Fruit fly (Drosophila melanogaster) whole organism, pupa: ENCODE measurements around the gene Cyp4g15.

Source experiments
- CG10348 ChIP-seq: fragments of 200-800 bp; sonication (Bioruptor generic); IDR thresholded peaks from 2 replicates; pipeline ENCODE4 v1.3.6; 2022; ENCODE audit warnings: missing biosample characterization, missing genetic modification characterization
- CG12605 ChIP-seq: fragments of 200-800 bp; sonication (Bioruptor generic); IDR thresholded peaks from 2 replicates; pipeline ENCODE4 v1.3.6; 2022; ENCODE audit warnings: missing biosample characterization, missing genetic modification characterization
- CG13204 ChIP-seq: fragments of 200-800 bp; sonication (Bioruptor generic); optimal IDR thresholded peaks from 2 replicates; lab custom pipeline; 2018; ENCODE audit warnings: missing biosample characterization, mild to moderate bottlenecking, missing genetic modification characterization, moderate library complexity
- CG14655 ChIP-seq: fragments of 200-800 bp; sonication (Bioruptor generic); optimal IDR thresholded peaks from 3 replicates; lab custom pipeline; 2017; ENCODE audit warnings: mild to moderate bottlenecking, missing biosample characterization, missing genetic modification reagents, missing genetic modification characterization
- CG15710 ChIP-seq: fragments of 200-800 bp; sonication (Bioruptor generic); optimal IDR thresholded peaks from 2 replicates; lab custom pipeline; 2018; ENCODE audit warnings: missing biosample characterization, mild to moderate bottlenecking, missing genetic modification characterization, moderate library complexity
- CG17806 ChIP-seq: fragments of 200-800 bp; sonication (Bioruptor generic); optimal IDR thresholded peaks from 2 replicates; lab custom pipeline; 2018; ENCODE audit warnings: missing biosample characterization, mild to moderate bottlenecking, missing genetic modification characterization, moderate library complexity
- CG32121 ChIP-seq: fragments of 200-800 bp; sonication (Bioruptor generic); IDR thresholded peaks from 2 replicates; pipeline ENCODE4 v1.3.6; 2022; ENCODE audit warnings: missing biosample characterization, missing genetic modification characterization
- CG34367 ChIP-seq: fragments of 200-800 bp; sonication (Bioruptor generic); optimal IDR thresholded peaks from 2 replicates; lab custom pipeline; 2018; ENCODE audit warnings: missing biosample characterization, mild to moderate bottlenecking, missing genetic modification characterization
- CG4496 ChIP-seq: fragments of 200-800 bp; sonication (Bioruptor generic); IDR thresholded peaks from 3 replicates; pipeline ENCODE4 v1.3.6; 2022; ENCODE audit warnings: missing biosample characterization, missing genetic modification characterization
- CG8159 ChIP-seq: fragments of 200-800 bp; sonication (Bioruptor generic); optimal IDR thresholded peaks from 3 replicates; lab custom pipeline; 2018; ENCODE audit warnings: missing biosample characterization, mild to moderate bottlenecking, missing genetic modification characterization, moderate library complexity
- CG8301 ChIP-seq: fragments of 200-800 bp; sonication (Bioruptor generic); optimal IDR thresholded peaks from 2 replicates; lab custom pipeline; 2018; ENCODE audit warnings: missing biosample characterization, mild to moderate bottlenecking, missing genetic modification characterization
- CG9948 ChIP-seq: fragments of 200-800 bp; sonication (Bioruptor generic); optimal IDR thresholded peaks from 2 replicates; lab custom pipeline; 2018; ENCODE audit warnings: missing biosample characterization, mild to moderate bottlenecking, missing genetic modification characterization, moderate library complexity
- D1 ChIP-seq: fragments of 200-800 bp; sonication (Bioruptor generic); optimal IDR thresholded peaks from 2 replicates; lab custom pipeline; 2018; ENCODE audit warnings: missing biosample characterization, mild to moderate bottlenecking, missing genetic modification characterization, moderate library complexity
- EcR ChIP-seq: fragments of 200-800 bp; sonication (Bioruptor generic); optimal IDR thresholded peaks from 3 replicates; lab custom pipeline; 2019; ENCODE audit warnings: missing biosample characterization, missing genetic modification characterization, mild to moderate bottlenecking, moderate library complexity, missing genetic modification reagents
- Ets98B ChIP-seq: fragments of 200-800 bp; sonication (Bioruptor generic); IDR thresholded peaks from 2 replicates; pipeline ENCODE4 v1.3.6; 2022; ENCODE audit warnings: missing biosample characterization, missing genetic modification characterization
- Pif1A ChIP-seq: fragments of 200-800 bp; sonication (Bioruptor generic); optimal IDR thresholded peaks from 3 replicates; lab custom pipeline; 2016; ENCODE audit warnings: missing biosample characterization, missing genetic modification characterization
- Pif1B ChIP-seq: fragments of 200-800 bp; sonication (Bioruptor generic); optimal IDR thresholded peaks from 3 replicates; lab custom pipeline; 2016; ENCODE audit warnings: missing biosample characterization, missing genetic modification characterization
- Snoo ChIP-seq: fragments of 200-800 bp; sonication (Bioruptor generic); optimal IDR thresholded peaks from 3 replicates; lab custom pipeline; 2017; ENCODE audit warnings: missing biosample characterization, mild to moderate bottlenecking, missing genetic modification characterization, inconsistent platforms
- fd96Ca ChIP-seq: fragments of 200-800 bp; sonication (Bioruptor generic); IDR thresholded peaks from 3 replicates; pipeline ENCODE4 v1.3.6; 2022; ENCODE audit warnings: missing biosample characterization, missing genetic modification characterization
- gl ChIP-seq: fragments of 200-800 bp; sonication (Bioruptor generic); optimal IDR thresholded peaks from 2 replicates; lab custom pipeline; 2018; ENCODE audit warnings: missing biosample characterization, mild to moderate bottlenecking, missing genetic modification characterization
- rn ChIP-seq: fragments of 200-800 bp; sonication (Bioruptor generic); IDR thresholded peaks from 2 replicates; pipeline ENCODE4 v1.3.6; 2022; ENCODE audit warnings: missing biosample characterization, missing genetic modification characterization

Cyp4g15 gene

DNA sequence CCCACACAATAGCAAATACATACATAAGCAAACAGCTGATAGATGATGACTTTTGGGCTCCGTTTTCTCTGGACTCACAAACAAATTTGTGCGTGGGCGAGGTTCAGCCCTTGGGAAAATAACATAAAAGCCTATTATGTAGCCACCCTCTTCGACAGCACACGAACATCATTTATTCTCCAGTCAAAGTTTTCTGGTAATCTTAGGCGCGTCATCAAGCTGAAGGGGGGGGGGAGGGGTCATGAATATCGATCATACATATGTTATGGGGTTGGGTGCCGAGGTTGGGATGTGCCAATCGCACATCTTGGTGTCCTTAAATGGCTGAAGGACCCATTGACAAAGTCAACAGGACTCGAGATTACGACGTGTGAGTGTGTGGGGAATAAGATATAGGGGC, 21.3 kb downstream of the Cyp4g15 start:
- TF ChIP-seq CG13204 (GFP tag; lab: Kevin White, UChicago), result no peak
- no peak for TF ChIP-seq CG4496
- no peak for TF ChIP-seq rn (GFP tag; lab: Robert Waterston, UW)
- TF ChIP-seq EcR, result no peak

DNA sequence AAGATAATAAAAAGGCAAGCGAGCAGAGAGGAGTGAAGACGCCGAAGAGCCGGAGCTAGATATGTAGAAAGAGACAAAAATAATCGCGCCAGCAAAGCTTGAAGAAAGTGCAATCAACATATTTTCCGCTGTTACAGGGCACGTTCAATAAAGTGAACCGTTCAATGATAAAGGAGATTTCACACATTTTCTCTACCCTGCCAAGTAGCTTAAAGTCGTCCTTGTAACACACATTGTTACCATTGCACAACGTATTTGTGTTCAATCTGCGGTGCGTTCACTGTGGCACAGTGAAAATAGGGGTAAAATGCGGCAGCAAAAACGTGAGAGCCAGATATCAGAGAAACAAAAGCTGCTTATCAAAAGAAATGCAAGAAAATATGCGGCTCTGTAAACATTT, 22.6 kb downstream of the Cyp4g15 start:
- TF ChIP-seq CG12605 (GFP tag; lab: Robert Waterston, UW) (0 out of 2 replicates have a peak, but pooled peaks have one; percentile 35), gl (tag; lab: Kevin White, UChicago) (no peak), Snoo (tag; lab: Kevin White, UChicago) (peak; percentile 76), CG15710 (tag; lab: Kevin White, UChicago) (peak; percentile 68), CG17806 (peak; percentile 59), CG8301 (tag; lab: Kevin White, UChicago) (peak; percentile 65), CG32121 (GFP tag; lab: Robert Waterston, UW) (peak; percentile 49), Ets98B (GFP tag; lab: Robert Waterston, UW) (peak; percentile 81), CG34367 (peak; percentile 55), CG10348 (GFP tag; lab: Robert Waterston, UW) (no peak), EcR (no peak), CG13204 (GFP tag; lab: Kevin White, UChicago) (peak; percentile 9), CG8159 (tag; lab: Kevin White, UChicago) (peak; percentile 66), Pif1A (GFP tag; lab: Kevin White, UChicago) (peak; percentile 77), fd96Ca (GFP tag; lab: Robert Waterston, UW) (peak; percentile 82), CG4496 (peak; percentile 83), rn (GFP tag; lab: Robert Waterston, UW) (0 out of 2 replicates have a peak, but pooled peaks have one; percentile 26), D1 (tag; lab: Kevin White, UChicago) (no peak), Pif1B (GFP tag; lab: Kevin White, UChicago) (peak; percentile 73), CG14655 (GFP tag; lab: Kevin White, UChicago) (peak; percentile 70), CG9948 (tag; lab: Kevin White, UChicago) (peak; percentile 48)

DNA sequence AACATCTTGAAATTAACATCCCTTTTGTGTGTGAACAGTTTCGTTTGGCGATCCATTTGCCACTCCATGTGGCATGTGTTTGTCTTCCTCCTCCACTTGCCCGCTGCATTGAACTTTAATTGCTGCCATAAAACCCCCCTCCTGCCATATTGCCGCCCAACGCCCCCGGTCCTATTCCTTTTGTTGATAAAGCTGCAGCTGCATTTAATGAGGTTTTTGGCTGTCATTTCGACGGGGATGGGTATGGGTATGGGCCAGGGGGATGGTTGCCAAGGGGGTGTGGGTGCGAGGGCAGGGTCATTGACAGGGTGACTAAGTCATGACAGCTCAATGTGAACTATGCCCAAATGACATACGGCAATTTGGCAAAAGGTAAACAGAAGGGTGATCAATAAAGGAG, 23.4 kb downstream of the Cyp4g15 start:
- peak; percentile 28 for TF ChIP-seq EcR
- TF ChIP-seq Snoo (tag; lab: Kevin White, UChicago), result no peak

DNA sequence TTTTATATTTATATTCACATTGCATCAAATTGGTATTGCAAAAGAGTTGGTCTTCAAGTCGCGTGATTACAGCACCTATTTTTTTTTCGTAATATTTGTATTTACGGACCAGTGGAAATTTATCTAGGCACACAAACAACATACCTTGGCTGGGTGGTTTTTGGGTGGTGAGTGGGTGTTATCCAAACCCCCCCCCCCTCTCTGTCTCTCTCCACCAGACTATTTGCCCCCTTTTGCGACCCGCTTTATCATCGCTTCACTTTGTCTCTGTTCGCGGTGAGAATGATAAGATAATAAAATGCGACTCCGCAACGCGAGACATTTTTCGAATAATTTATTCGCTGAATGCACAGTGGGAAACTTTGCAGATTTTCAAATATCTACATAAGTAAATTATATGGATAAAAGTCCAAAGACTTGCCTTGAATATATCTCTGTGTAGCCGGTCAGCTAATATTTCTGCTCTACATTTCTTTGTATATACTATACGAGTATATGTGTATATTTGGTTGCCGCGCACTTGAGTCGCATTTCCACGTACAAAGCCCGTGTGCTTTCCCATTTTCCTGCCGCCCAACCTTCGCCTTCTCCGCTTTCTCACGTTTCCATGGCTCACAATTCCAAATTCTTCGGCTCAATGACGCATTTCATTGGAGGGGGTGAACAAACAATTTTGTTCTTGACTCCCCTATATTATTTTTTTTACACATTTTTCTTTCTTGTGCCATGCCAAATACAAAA, 24.5 kb downstream of the Cyp4g15 start:
- TF ChIP-seq CG17806 (no peak), Ets98B (GFP tag; lab: Robert Waterston, UW) (no peak), CG8159 (tag; lab: Kevin White, UChicago) (no peak), CG4496 (0 out of 3 replicates have a peak, but pooled peaks have one; percentile 16), Pif1B (GFP tag; lab: Kevin White, UChicago) (no peak), CG13204 (GFP tag; lab: Kevin White, UChicago) (no peak), CG34367 (no peak)

DNA sequence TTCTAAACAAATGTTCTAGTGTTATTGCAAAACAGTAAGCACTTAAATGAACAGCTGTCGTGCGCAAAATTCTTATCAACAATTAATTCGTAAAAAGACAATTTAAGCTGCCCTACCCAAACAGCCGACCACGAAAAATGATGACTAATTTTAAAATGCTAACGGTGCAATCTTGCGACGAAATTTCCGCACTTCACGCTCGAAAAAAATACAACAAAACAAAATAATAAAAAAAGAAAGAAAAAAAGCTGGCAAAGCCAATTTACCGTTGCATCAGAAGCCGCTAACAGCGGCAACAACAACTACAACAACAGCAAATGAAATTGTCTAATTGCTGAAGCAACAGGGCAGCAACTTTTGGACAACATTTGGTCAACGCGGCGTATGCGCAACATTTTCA, 26.8 kb downstream of the Cyp4g15 start:
- TF ChIP-seq gl (tag; lab: Kevin White, UChicago) (no peak), rn (GFP tag; lab: Robert Waterston, UW) (no peak), CG15710 (tag; lab: Kevin White, UChicago) (no peak), EcR (no peak)

DNA sequence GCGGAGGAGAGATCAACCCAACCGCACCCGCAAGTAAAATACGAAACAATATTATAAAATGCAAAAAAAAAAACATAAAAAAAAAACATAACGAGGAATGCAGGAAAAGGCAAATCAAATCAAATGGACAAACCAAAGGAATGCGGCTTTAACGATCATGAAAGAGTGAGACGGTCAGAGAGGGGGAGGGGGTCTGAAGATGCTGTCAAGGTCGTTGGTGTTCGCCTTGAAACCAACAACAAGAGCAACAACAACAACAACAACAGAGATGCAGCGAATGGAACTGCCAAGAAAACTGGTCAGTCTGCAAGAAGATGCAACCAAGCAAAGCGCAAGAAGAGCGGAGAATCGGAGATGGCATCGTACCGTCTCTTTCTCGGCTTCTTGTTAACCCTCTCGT, 29.4 kb downstream of the Cyp4g15 start:
- TF ChIP-seq EcR, result peak; percentile 51
- no peak for TF ChIP-seq CG8301 (tag; lab: Kevin White, UChicago)
- TF ChIP-seq, all 21 proteins: peak for 1

DNA sequence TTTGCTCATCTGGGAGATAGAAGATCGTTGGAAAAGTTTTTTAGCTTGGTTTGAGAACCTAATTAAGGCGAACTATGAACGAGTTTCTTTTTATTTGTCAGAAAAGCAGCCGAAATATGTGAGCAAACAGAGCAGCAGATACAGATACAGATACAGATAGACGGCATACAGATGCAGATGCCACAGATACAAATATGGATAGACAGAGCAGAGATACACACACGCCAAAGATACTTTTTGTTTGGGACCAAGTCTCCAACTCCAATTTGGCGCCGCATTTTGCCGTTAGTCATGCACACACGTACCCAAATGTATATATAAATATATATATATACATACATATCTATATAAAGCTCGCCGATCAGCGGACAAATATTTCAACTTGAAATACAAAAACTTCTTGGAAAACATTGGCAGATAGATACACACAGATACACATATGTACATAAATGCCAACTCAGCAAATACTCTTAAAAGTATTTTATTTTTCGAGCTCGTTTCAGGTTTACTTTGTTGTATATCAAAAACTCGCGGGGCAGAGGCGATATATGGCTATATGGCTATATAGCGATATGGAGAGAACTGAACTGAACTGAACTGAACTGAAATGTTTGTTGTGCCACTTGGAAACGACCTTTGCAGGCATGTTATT, 33.4 kb downstream of the Cyp4g15 start:
- no peak for TF ChIP-seq CG8301 (tag; lab: Kevin White, UChicago)

DNA sequence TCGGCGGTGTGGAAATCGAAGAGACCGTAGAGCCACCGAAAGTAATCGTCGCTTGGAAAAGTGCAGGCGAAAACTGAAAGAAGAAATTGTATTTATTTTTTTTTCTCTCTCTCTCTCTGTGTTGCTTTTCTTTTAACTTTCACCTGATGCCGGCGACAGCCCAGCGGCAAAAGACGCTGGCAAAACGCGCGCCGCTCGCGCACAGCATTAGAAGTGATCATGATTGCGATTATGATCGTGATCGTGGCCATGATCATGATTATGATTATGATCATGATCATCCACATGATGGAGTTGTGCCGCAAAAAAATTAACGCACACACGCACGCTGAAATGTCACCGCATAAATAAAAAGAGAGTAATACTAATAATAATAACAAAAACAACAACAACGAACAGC, 34.4 kb downstream of the Cyp4g15 start:
- TF ChIP-seq CG10348 (GFP tag; lab: Robert Waterston, UW) (no peak), CG14655 (GFP tag; lab: Kevin White, UChicago) (no peak), Snoo (tag; lab: Kevin White, UChicago) (no peak), CG15710 (tag; lab: Kevin White, UChicago) (no peak), CG8301 (tag; lab: Kevin White, UChicago) (no peak), Ets98B (GFP tag; lab: Robert Waterston, UW) (no peak), gl (tag; lab: Kevin White, UChicago) (no peak), CG8159 (tag; lab: Kevin White, UChicago) (no peak), Pif1B (GFP tag; lab: Kevin White, UChicago) (no peak), rn (GFP tag; lab: Robert Waterston, UW) (no peak), CG13204 (GFP tag; lab: Kevin White, UChicago) (no peak), Pif1A (GFP tag; lab: Kevin White, UChicago) (no peak), CG32121 (GFP tag; lab: Robert Waterston, UW) (no peak), fd96Ca (GFP tag; lab: Robert Waterston, UW) (no peak), EcR (no peak), CG17806 (no peak), CG9948 (tag; lab: Kevin White, UChicago) (no peak), CG34367 (no peak), CG4496 (no peak)
